Worm (Caenorhabditis elegans): Measurements from ENCODE around the gene C37H5.13.

Gene C37H5.13

DNA sequence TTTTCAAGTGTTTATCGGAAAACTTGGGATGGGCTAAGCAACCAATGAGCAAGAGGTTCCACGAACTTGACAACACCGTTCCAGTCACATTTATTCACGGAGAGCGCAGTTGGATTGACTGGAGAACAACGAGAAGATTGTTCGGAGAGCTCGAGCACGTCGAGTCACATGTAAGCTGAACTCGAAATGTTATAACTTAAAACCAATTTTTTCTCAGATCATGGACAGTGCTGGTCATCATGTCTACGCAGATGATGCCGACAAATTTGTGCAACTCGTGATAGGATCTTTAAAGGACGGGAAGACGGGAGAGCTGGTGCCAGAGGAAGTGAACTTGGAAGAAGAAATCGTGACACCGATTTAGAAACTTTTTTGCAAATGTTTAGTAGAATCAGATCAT lies 16.3 kb downstream of the C37H5.13 start:
- TF ChIP-seq hlh-12 (tag; optimal IDR thresholded peaks at IDR 0.05): no peak
- TF ChIP-seq snpc-3.4 (tag; optimal IDR thresholded peaks at IDR 0.05): no peak
- no peak for TF ChIP-seq B0261.1 (tag; optimal IDR thresholded peaks at IDR 0.05)
- TF ChIP-seq ztf-25 (GFP tag; IDR thresholded peaks at IDR 0.05): no peak
- TF ChIP-seq snpc-1.1 (tag; optimal IDR thresholded peaks at IDR 0.05; ENCODE audit: insufficient read depth): no peak
- no peak for TF ChIP-seq mcd-1 (GFP tag; IDR thresholded peaks at IDR 0.05)
- TF ChIP-seq nfyb-1 (GFP tag; IDR thresholded peaks at IDR 0.05): no peak
- no peak for TF ChIP-seq T26A5.8 (tag; optimal IDR thresholded peaks at IDR 0.05)
- no peak for TF ChIP-seq chd-7 (tag; optimal IDR thresholded peaks at IDR 0.05)
- TF ChIP-seq repo-1 (tag; optimal IDR thresholded peaks at IDR 0.05): no peak
- TF ChIP-seq ztf-28 (GFP tag; IDR thresholded peaks at IDR 0.05): no peak
- TF ChIP-seq ztf-26 (tag; optimal IDR thresholded peaks at IDR 0.05): no peak
- TF ChIP-seq dox-1 (GFP tag; IDR thresholded peaks at IDR 0.05): no peak
- no peak for TF ChIP-seq egrh-3 (GFP tag; IDR thresholded peaks at IDR 0.05)
- TF ChIP-seq ceh-58 (GFP tag; IDR thresholded peaks at IDR 0.05): no peak
- no peak for TF ChIP-seq gei-17 (GFP tag; optimal IDR thresholded peaks at IDR 0.05)
- TF ChIP-seq nhr-90 (tag; optimal IDR thresholded peaks at IDR 0.05): no peak
- no peak for TF ChIP-seq Y56A3A.18 (GFP tag; IDR thresholded peaks at IDR 0.05)
- no peak for TF ChIP-seq ZK185.1 (tag; optimal IDR thresholded peaks at IDR 0.05; ENCODE audit: poor library complexity, severe bottlenecking)
- no peak for TF ChIP-seq K12H6.12 (tag; optimal IDR thresholded peaks at IDR 0.05)

DNA sequence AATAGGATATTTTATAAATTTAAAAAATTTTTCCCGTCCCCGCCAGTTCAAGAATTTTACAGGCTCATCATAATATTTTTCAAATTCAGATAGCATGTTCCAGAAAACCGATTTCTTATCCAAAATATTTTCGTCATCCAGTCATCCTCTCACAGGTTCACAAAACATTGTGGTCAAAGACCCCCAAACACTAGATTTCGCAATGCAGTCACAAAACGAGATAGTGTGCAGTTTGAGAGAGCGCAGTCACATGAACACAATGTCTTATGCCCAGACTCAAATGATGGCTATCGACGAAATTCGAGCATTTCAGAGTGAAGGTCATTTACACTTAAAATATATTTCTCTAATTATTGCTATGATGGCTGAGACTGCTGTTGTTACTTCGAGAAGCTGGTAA lies 18.2 kb downstream of the C37H5.13 start, which contains the start of gene abhd-5.2:
Gene abhd-5.2, plus strand, starts transcription at position 95 of the 400 bp plus-strand sequence.
- no peak for TF ChIP-seq lsl-1 (GFP tag; optimal IDR thresholded peaks at IDR 0.05)
- TF ChIP-seq ama-1 (optimal IDR thresholded peaks at IDR 0.05): no peak
- no peak for TF ChIP-seq ama-1 (GFP tag; optimal IDR thresholded peaks at IDR 0.05)
- no peak for TF ChIP-seq F22D6.2 (tag; optimal IDR thresholded peaks at IDR 0.05)
- peak; percentile 67 for TF ChIP-seq attf-5 (GFP tag; optimal IDR thresholded peaks at IDR 0.05)
- TF ChIP-seq hmg-1.2 (GFP tag; IDR thresholded peaks at IDR 0.05): peak; percentile 81
- TF ChIP-seq ceh-58 (GFP tag; IDR thresholded peaks at IDR 0.05): no peak
- TF ChIP-seq cebp-1 (GFP tag; IDR thresholded peaks at IDR 0.05): peak; percentile 99
- TF ChIP-seq cebp-1 (tag; optimal IDR thresholded peaks at IDR 0.05): peak; percentile 100
- 0 out of 2 replicates have a peak, but pooled peaks have one; percentile 12 for TF ChIP-seq rcor-1 (GFP tag; IDR thresholded peaks at IDR 0.05)
- TF ChIP-seq nhr-179 (tag; optimal IDR thresholded peaks at IDR 0.05): no peak
- no peak for TF ChIP-seq bed-1 (GFP tag; IDR thresholded peaks at IDR 0.05)
- TF ChIP-seq lin-40 (tag; optimal IDR thresholded peaks at IDR 0.05): peak; percentile 8
- peak; percentile 22; the same call in 1 of the 2 replicates for TF ChIP-seq dox-1 (GFP tag; IDR thresholded peaks at IDR 0.05)
- peak; percentile 2 for TF ChIP-seq K12H6.12 (tag; optimal IDR thresholded peaks at IDR 0.05)
- peak; percentile 70 for TF ChIP-seq nhr-80 (tag; optimal IDR thresholded peaks at IDR 0.05)
- TF ChIP-seq lin-54 (GFP tag; optimal IDR thresholded peaks at IDR 0.05): peak; percentile 14

DNA sequence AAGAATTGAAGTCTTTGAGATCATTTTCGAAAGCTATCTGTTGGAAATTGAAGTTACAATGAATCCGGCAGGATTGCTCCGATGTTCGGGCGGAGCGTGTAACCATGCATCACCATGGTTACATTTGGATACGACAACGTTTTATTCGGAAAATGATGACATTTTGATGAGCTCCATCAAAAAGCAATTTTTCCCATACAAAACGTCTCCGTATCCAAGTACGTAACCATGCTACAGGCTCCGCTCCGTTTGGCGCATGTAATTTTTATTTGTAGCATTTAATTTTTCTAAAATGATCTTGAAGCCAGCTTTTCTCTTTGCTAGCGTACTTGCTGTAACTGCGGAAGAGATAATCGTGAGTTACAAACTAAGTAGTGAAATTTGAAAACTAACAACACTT lies 20.2 kb downstream of the C37H5.13 start, which contains the start of the genes cwp-2 and cwp-3:
Gene cwp-2, minus strand, starts transcription at position 101 of the 400 bp plus-strand sequence.
Gene cwp-3, plus strand, starts transcription at position 293 of the 400 bp plus-strand sequence.
- TF ChIP-seq cebp-2 (GFP tag; IDR thresholded peaks at IDR 0.05) (no peak), F37B4.10 (GFP tag; IDR thresholded peaks at IDR 0.05) (no peak), snpc-4 (GFP tag; optimal IDR thresholded peaks at IDR 0.05) (no peak), snpc-4 (tag; optimal IDR thresholded peaks at IDR 0.05) (no peak), dpff-1 (tag; optimal IDR thresholded peaks at IDR 0.05) (no peak), ceh-58 (GFP tag; IDR thresholded peaks at IDR 0.05) (no peak), xnd-1 (tag; optimal IDR thresholded peaks at IDR 0.05) (no peak), zfh-2 (GFP tag; conservative IDR thresholded peaks at IDR 0.05) (no peak), B0019.2 (GFP tag; conservative IDR thresholded peaks at IDR 0.05) (no peak), ztf-25 (GFP tag; IDR thresholded peaks at IDR 0.05) (no peak), lsy-27 (tag; optimal IDR thresholded peaks at IDR 0.05; ENCODE audit: borderline replicate concordance, insufficient read depth) (no peak), rec-8 (tag; optimal IDR thresholded peaks at IDR 0.05) (no peak), tbp1 (GFP tag; optimal IDR thresholded peaks at IDR 0.05) (no peak), pha-4 (tag; optimal IDR thresholded peaks at IDR 0.05) (no peak), lag-1 (GFP tag; IDR thresholded peaks at IDR 0.05) (no peak), attf-6 (GFP tag; IDR thresholded peaks at IDR 0.05) (no peak), ztf-18 (tag; optimal IDR thresholded peaks at IDR 0.05) (no peak)

Measured in whole organism, young adult.